Fruit fly (Drosophila melanogaster) S2 (cell line): ENCODE results near the gene CG8353.

Experiments used
- CG8478 ChIP-seq: fragments of >200 bp; optimal IDR thresholded peaks from 2 replicates; lab custom pipeline; 2018
- CTCF ChIP-seq, 2 experiments: fragments of >200 bp; optimal IDR thresholded peaks; 2 replicates each; lab custom pipeline; 2018

DNA sequence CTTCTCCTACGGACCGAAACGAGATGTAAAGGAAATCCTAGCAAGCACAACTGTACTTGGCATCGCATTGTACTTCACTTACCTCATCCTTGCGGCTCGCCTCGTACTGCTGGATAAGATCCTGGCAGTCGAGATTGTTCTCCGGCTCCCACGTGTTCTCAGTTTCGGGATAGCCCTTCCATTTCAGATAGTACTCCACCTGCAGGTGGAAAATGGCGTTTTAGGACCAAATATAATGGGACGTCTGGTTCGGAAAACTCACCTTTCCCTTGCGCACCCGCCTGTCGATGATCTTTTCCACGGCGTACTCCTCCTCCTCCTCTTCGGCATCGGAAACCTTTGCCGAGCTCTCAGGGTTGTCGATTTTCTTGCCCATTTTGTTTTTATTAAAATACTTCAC lies 3.4 kb upstream of the CG8353 start:
- TF ChIP-seq CTCF (optimal IDR thresholded peaks at IDR 0.05; lab: Kevin White, UChicago) (peak; percentile 47 to 51), CG8478 (lab: Kevin White, UChicago) (no peak)
